Fruit fly (Drosophila melanogaster): ENCODE results near the gene CG43386.

DNA sequence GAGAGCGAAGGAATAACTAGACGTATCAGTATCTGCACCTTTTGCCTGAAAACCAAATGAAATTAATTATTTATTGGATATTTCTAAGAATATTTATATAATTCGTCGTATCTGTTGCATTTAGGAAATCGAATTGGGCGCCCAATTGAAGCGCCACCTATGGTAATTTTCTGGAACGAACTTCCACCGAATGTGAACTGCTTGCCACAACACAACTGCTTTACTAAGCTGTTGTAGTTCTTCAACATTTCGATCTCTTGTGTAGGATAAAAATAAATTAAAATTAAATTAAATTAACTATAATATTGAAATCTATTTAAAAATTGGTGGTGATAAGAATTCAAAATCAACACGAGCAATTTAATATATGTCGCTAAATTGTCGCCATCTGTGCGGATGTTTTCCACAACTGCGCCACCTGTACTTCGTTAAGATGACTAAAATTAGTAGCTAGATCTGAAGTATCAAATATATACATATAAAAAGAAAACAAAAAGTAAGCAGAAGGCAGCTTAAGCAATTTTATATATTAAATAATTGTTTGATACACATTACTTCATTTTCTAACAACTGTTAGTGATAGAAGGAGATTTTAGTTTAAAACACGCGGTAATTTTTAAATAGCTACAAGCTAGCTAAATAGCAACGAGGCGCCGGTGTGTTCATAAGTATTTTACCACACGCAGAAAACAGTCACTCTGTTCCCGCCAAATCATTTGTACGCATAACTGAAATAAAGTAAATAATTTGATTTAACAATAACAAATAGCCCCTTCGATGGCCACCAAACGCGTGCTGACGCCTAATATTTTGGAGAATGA lies 32.8 kb upstream of the CG43386 start, which contains the start of gene Dna2:
- TF ChIP-seq CG34367 (tag; optimal IDR thresholded peaks at IDR 0.05) (no peak), CG17806 (tag; optimal IDR thresholded peaks at IDR 0.05) (no peak), CG9948 (tag; optimal IDR thresholded peaks at IDR 0.05) (no peak), rn (GFP tag; IDR thresholded peaks at IDR 0.05) (no peak), CG14655 (GFP tag; optimal IDR thresholded peaks at IDR 0.05) (no peak), CG8301 (tag; optimal IDR thresholded peaks at IDR 0.05) (no peak), gl (tag; optimal IDR thresholded peaks at IDR 0.05) (no peak), CG10348 (GFP tag; IDR thresholded peaks at IDR 0.05) (no peak), EcR (GFP tag; optimal IDR thresholded peaks at IDR 0.05) (no peak), CG4496 (GFP tag; IDR thresholded peaks at IDR 0.05) (no peak), CG12605 (GFP tag; IDR thresholded peaks at IDR 0.05) (no peak), Ets98B (GFP tag; IDR thresholded peaks at IDR 0.05) (no peak), fd96Ca (GFP tag; IDR thresholded peaks at IDR 0.05) (no peak), CG13204 (GFP tag; optimal IDR thresholded peaks at IDR 0.05) (no peak)
